Worm (Caenorhabditis elegans) whole organism, midembryonic: ENCODE data around the gene srh-265.

Experiments
- T22C8.4 ChIP-seq: fragments of 200-800 bp; sonication (Bioruptor generic); IDR thresholded peaks from 2 replicates; pipeline ENCODE4 v1.3.6; 2022; ENCODE audit warnings: missing genetic modification characterization, missing compliant biosample characterization
- cog-1 ChIP-seq: sonication (generic microtip); optimal IDR thresholded peaks from 2 replicates; lab custom pipeline; 2016; ENCODE audit warnings: missing genetic modification characterization, missing compliant biosample characterization
- flt-1 ChIP-seq: fragments of 200-800 bp; sonication (Bioruptor generic); IDR thresholded peaks from 2 replicates; pipeline ENCODE4 v1.3.6; 2022; ENCODE audit warnings: missing genetic modification characterization, missing compliant biosample characterization
- klf-2 ChIP-seq: fragments of 200-800 bp; sonication (Bioruptor generic); conservative IDR thresholded peaks from 2 replicates; pipeline ENCODE4 v1.3.6; 2022; ENCODE audit warnings: missing genetic modification reagents, missing genetic modification characterization, missing compliant biosample characterization
- med-1 ChIP-seq: sonication (generic microtip); optimal IDR thresholded peaks from 2 replicates; lab custom pipeline; 2017; ENCODE audit warnings: missing genetic modification characterization, mild to moderate bottlenecking, missing compliant biosample characterization, antibody characterized with exemption, missing genetic modification reagents; ENCODE audit not compliant: insufficient read depth
- ref-1 ChIP-seq: fragments of 200-800 bp; sonication (Bioruptor generic); conservative IDR thresholded peaks from 2 replicates; pipeline ENCODE4 v1.3.6; 2022; ENCODE audit warnings: missing genetic modification reagents, missing genetic modification characterization, missing compliant biosample characterization
- tab-1 ChIP-seq: fragments of 200-800 bp; sonication (Bioruptor generic); IDR thresholded peaks from 2 replicates; pipeline ENCODE4 v1.3.6; 2022; ENCODE audit warnings: missing genetic modification characterization, missing compliant biosample characterization
- ztf-23 ChIP-seq: fragments of 200-800 bp; sonication (Bioruptor generic); IDR thresholded peaks from 2 replicates; pipeline ENCODE4 v1.3.6; 2022; ENCODE audit warnings: missing genetic modification reagents, missing genetic modification characterization, missing compliant biosample characterization
- ztf-29 ChIP-seq: fragments of 200-800 bp; sonication (Bioruptor generic); IDR thresholded peaks from 2 replicates; pipeline ENCODE4 v1.3.6; 2022; ENCODE audit warnings: missing genetic modification reagents, missing genetic modification characterization, missing compliant biosample characterization

Gene srh-265

DNA sequence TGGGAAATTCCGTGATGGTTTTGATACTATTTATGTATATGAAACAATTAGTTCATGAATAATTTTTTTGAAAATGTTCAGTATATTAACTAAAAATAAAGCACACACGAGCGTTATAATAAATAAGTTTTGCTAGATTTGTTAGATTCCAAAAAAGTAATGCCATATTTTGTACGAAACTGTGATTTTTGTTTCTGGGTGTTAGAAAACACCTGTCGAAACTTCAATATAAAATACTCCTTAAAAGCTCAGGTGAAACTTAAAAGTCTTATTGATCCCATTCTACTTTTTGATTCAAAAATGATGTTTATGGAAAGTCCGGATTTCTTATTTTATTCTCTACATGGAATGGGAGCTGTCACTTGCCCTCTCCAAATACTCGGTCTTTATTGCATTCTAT, at the start of gene srh-265:
TSS of gene srh-265 (plus strand) at position 301 of the 400 bp plus-strand sequence.
- no peak for TF ChIP-seq cog-1 (tag; lab: Kevin White, UChicago)
- TF ChIP-seq flt-1 (GFP tag; lab: Robert Waterston, UW): no peak
- no peak for TF ChIP-seq T22C8.4 (GFP tag; lab: Robert Waterston, UW)
- no peak for TF ChIP-seq ztf-29 (GFP tag; lab: Robert Waterston, UW)

DNA sequence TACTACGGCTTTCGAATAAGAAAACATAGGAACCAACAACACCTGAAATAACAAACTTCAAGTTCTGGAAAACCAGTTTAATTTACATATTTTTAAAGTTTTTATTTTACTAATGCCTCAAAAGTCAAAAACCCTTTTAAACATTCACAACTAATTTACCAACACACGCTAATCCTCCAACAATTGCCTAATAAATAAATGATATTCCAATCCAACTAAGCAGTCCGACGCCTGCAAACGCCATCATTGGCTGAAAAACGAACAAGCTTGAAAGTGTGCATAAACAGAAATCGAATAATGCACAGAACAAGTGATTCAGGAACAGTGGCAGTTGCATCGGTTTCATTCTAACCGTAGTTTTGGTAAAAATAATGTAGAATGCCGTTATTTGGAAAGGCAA, 48.3 kb upstream of the srh-265 start:
- TF ChIP-seq med-1: no peak
- no peak for TF ChIP-seq flt-1 (GFP tag; lab: Robert Waterston, UW)
- TF ChIP-seq ref-1 (GFP tag; lab: Robert Waterston, UW): no peak
- TF ChIP-seq cog-1 (tag; lab: Kevin White, UChicago): no peak
- no peak for TF ChIP-seq klf-2
- no peak for TF ChIP-seq T22C8.4 (GFP tag; lab: Robert Waterston, UW)
- TF ChIP-seq ztf-29 (GFP tag; lab: Robert Waterston, UW): no peak
- no peak for TF ChIP-seq tab-1 (GFP tag; lab: Robert Waterston, UW)

DNA sequence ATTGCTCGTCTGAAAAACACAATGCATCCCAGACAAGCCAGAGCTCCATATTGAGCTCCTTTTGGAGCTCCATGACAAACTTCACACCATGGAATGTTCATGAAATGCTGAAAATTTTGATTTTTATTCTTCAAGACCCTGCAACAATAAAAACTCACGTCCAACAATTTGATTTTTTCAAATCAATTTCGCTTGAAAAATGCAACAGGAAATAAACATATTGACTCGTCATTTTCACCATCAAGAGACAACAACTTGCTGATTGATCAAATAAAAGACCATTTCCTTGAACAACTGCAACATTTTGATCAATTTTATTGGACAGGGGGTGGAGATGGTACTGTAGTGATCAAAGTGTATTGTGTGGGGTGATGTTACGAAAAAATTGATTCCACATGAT, 46.3 kb upstream of the srh-265 start, which contains the start of gene nhr-269:
TSS of gene nhr-269 (minus strand) at position 101 of the 400 bp plus-strand sequence.
- TF ChIP-seq flt-1 (GFP tag; lab: Robert Waterston, UW) (no peak), med-1 (no peak), cog-1 (tag; lab: Kevin White, UChicago) (no peak), tab-1 (GFP tag; lab: Robert Waterston, UW) (no peak), ref-1 (GFP tag; lab: Robert Waterston, UW) (no peak), ztf-29 (GFP tag; lab: Robert Waterston, UW) (no peak), klf-2 (no peak), ztf-23 (GFP tag; lab: Robert Waterston, UW) (no peak), T22C8.4 (GFP tag; lab: Robert Waterston, UW) (no peak)

DNA sequence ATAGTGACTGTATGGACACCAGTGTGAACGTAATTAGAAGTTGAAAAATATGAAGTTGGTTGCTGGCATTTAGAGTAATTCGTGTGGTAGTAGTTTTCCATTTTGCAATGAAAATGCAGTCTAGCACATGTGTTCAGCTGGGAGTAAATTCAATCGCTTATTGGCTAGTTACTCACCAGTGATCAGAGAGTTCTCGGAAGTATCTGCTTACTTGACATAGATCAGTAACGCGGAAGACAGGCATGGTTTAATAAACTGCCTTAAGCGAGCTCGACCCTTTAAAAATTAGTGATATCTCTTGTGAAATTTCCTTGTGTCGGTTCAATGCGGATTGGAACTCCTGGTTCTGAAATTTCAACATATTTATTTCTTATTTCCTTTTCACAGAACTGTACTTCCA, 39.8 kb upstream of the srh-265 start, which contains the start of gene srh-52:
TSS of gene srh-52 (minus strand) at position 101 of the 400 bp plus-strand sequence.
- TF ChIP-seq klf-2: no peak
- TF ChIP-seq tab-1 (GFP tag; lab: Robert Waterston, UW): no peak
- TF ChIP-seq T22C8.4 (GFP tag; lab: Robert Waterston, UW): no peak
- TF ChIP-seq ztf-29 (GFP tag; lab: Robert Waterston, UW): no peak
- TF ChIP-seq cog-1 (tag; lab: Kevin White, UChicago): no peak

DNA sequence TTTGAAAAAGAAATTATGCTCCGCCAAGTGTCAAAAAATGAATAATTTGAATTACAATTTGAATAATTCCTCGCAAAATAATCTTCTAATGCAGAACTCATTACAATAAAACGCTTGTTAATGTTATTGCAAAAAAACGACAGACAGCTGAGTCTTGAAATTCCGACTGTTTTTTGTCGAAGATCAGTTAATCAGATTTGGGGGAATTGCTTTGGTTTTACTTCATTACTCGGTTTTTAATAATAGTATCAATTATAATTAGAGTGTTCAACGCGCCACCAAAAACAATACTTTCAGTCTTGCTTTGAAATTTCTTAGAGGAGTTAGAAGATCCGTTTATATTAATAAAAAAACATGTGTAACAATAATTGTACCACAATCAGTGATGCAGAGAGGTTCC, 38.1 kb upstream of the srh-265 start, which contains the start of gene srh-122:
TSS of gene srh-122 (minus strand) at position 101 of the 400 bp plus-strand sequence.
- no peak for TF ChIP-seq tab-1 (GFP tag; lab: Robert Waterston, UW)
- TF ChIP-seq ztf-23 (GFP tag; lab: Robert Waterston, UW): no peak
- no peak for TF ChIP-seq cog-1 (tag; lab: Kevin White, UChicago)
- TF ChIP-seq flt-1 (GFP tag; lab: Robert Waterston, UW): no peak
- TF ChIP-seq ref-1 (GFP tag; lab: Robert Waterston, UW): no peak

DNA sequence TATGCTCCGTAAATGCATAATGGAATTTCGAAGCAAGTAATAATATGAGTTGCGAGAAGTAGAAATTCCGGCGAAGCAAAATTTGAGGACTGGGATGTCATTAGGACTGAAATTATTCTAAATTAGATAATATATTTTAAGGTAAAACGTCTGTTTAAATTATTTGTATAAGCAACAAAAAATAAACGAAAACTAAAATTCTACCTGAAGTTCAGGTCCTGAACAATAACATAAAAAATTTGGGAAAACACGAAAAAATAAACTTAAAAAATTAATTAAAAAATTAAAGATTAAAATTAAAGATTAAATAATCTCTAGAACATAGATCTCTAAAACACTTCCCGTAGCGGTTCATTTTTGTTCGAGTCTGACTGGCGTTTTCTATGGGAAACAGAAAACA, 36.2 kb upstream of the srh-265 start, which contains the start of gene srh-251:
TSS of gene srh-251 (minus strand) at position 101 of the 400 bp plus-strand sequence.
- TF ChIP-seq tab-1 (GFP tag; lab: Robert Waterston, UW) (no peak), cog-1 (tag; lab: Kevin White, UChicago) (no peak), med-1 (no peak), T22C8.4 (GFP tag; lab: Robert Waterston, UW) (no peak), flt-1 (GFP tag; lab: Robert Waterston, UW) (no peak), ztf-29 (GFP tag; lab: Robert Waterston, UW) (no peak), ztf-23 (GFP tag; lab: Robert Waterston, UW) (no peak), klf-2 (no peak), ref-1 (GFP tag; lab: Robert Waterston, UW) (no peak)

DNA sequence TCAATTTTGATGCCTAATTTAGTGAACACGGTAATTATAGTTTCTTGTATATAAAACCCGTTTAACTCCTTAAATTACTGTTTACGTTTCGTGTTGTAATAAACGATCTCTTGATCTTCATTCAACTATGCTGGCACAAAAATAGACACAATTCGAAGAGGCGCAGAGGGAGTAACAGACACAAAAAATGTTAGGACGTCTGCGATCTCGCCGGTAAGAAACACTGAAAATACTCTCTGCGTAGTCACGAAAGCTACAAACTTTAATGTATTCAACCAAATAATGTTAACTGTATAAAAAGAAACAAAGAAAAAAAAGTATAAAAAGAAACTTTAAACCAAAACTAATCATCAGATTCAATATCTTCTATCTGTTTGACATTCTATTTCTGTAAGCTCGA, 35.2 kb upstream of the srh-265 start, which contains the start of gene dhs-23:
TSS of gene dhs-23 (plus strand) at position 363 of the 400 bp plus-strand sequence.
- TF ChIP-seq klf-2 (no peak), ztf-29 (GFP tag; lab: Robert Waterston, UW) (no peak), med-1 (no peak), ztf-23 (GFP tag; lab: Robert Waterston, UW) (no peak), flt-1 (GFP tag; lab: Robert Waterston, UW) (no peak), cog-1 (tag; lab: Kevin White, UChicago) (no peak), ref-1 (GFP tag; lab: Robert Waterston, UW) (no peak)

DNA sequence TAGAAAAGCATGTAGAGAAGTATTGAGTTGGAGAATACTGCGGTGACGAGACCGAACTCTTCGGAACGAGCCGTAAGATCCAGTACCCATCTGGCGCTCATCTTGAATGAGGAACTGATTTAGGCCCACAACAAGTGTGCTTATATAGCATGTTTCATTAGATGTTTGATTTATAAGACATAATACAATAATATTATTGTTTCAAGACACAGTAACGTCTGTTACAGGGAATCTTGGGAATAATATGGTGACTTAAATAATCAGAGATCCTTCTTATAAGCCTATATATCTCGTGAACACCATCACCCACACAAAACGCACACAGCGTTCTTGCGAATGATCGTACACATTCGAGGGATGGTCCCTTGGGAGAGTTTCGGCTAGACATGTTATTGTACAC, 32.3 kb upstream of the srh-265 start, which contains the start of gene str-88:
TSS of gene str-88 (minus strand) at position 101 of the 400 bp plus-strand sequence.
- TF ChIP-seq ztf-29 (GFP tag; lab: Robert Waterston, UW) (no peak), ztf-23 (GFP tag; lab: Robert Waterston, UW) (no peak), flt-1 (GFP tag; lab: Robert Waterston, UW) (no peak), cog-1 (tag; lab: Kevin White, UChicago) (no peak), ref-1 (GFP tag; lab: Robert Waterston, UW) (no peak), tab-1 (GFP tag; lab: Robert Waterston, UW) (no peak), T22C8.4 (GFP tag; lab: Robert Waterston, UW) (no peak), med-1 (no peak), klf-2 (no peak)

DNA sequence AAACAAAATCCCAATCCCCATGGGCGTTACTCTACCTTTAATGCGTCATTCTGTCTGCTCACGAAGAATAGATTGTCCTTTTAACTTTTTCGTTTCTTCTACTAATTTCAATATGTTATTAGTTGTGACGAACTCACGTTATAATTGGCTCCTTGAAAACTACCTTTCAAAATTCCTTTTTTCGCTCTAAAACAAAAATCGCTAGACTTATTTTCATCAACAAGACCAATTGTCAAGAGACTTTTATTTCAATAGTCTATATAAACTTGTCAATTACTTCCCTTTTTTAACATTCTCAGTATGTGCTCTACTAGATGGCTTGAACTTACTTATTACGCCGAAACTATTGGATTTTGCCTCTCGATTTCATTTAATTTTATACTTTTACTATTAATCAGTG, 31.3 kb upstream of the srh-265 start, which contains the start of gene str-102:
TSS of gene str-102 (plus strand) at position 301 of the 400 bp plus-strand sequence.
- no peak for TF ChIP-seq ztf-29 (GFP tag; lab: Robert Waterston, UW)
- no peak for TF ChIP-seq klf-2
- no peak for TF ChIP-seq ref-1 (GFP tag; lab: Robert Waterston, UW)
- TF ChIP-seq ztf-23 (GFP tag; lab: Robert Waterston, UW): no peak
- TF ChIP-seq T22C8.4 (GFP tag; lab: Robert Waterston, UW): no peak
- TF ChIP-seq med-1: no peak
- no peak for TF ChIP-seq flt-1 (GFP tag; lab: Robert Waterston, UW)
- TF ChIP-seq cog-1 (tag; lab: Kevin White, UChicago): no peak
- TF ChIP-seq tab-1 (GFP tag; lab: Robert Waterston, UW): no peak
